Worm (Caenorhabditis elegans): ENCODE data around the gene nspb-8.

DNA sequence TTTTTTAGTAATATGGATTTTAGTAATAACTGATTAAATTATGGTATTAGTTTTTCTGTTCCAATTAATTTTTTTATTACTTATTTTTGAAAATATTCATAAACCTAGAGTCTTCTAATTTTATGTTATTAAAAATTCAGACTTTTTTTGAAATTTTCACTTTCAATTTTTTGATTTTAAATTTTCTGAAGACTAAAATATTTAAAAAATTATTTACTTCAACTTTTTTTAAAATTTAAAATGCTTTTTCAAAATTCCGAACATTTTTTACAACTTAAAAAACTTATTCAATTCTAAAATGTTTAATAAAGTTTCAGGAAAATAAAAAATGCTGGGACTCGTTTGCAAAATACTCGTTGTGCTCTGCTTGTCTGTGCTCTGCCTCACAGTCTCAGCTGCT is 29.8 kb downstream of the nspb-8 start, which contains the start of gene nlp-41:
- no peak for TF ChIP-seq klf-2 (GFP tag; conservative IDR thresholded peaks at IDR 0.05)
- TF ChIP-seq tab-1 (GFP tag; IDR thresholded peaks at IDR 0.05), result no peak

Data from whole organism, midembryonic.